Fruit fly (Drosophila melanogaster) whole organism, embryonic: Measurements from ENCODE around the gene CG31436.

ENCODE experiments used
- Aef1 ChIP-seq: fragments of 200-800 bp; sonication (Bioruptor generic); IDR thresholded peaks from 3 replicates; pipeline ENCODE4 v1.3.6; 2022; ENCODE audit warnings: missing biosample characterization, missing genetic modification characterization
- Blimp-1 ChIP-seq: fragments of 200-800 bp; sonication (Bioruptor generic); optimal IDR thresholded peaks from 3 replicates; lab custom pipeline; 2018; ENCODE audit warnings: missing biosample characterization, missing genetic modification characterization, mild to moderate bottlenecking, moderate library complexity, missing genetic modification reagents
- CG10431 ChIP-seq: fragments of 200-800 bp; sonication (Bioruptor generic); optimal IDR thresholded peaks from 3 replicates; lab custom pipeline; 2018; ENCODE audit warnings: missing biosample characterization, mild to moderate bottlenecking, missing genetic modification characterization
- CG10543 ChIP-seq: fragments of 200-800 bp; sonication (Bioruptor generic); optimal IDR thresholded peaks from 3 replicates; lab custom pipeline; 2017; ENCODE audit warnings: missing biosample characterization, mild to moderate bottlenecking, missing genetic modification characterization, moderate library complexity
- CG12769 ChIP-seq: fragments of 200-800 bp; sonication (Bioruptor generic); optimal IDR thresholded peaks from 2 replicates; lab custom pipeline; 2019; ENCODE audit warnings: missing biosample characterization, mild to moderate bottlenecking, missing genetic modification characterization, moderate library complexity
- CG13296 ChIP-seq: fragments of 200-800 bp; sonication (Bioruptor generic); optimal IDR thresholded peaks from 3 replicates; lab custom pipeline; 2018; ENCODE audit warnings: missing biosample characterization, mild to moderate bottlenecking, missing genetic modification characterization
- CG13894 ChIP-seq: fragments of 200-800 bp; sonication (Bioruptor generic); optimal IDR thresholded peaks from 3 replicates; lab custom pipeline; 2018; ENCODE audit warnings: missing biosample characterization, mild to moderate bottlenecking, missing genetic modification characterization, moderate library complexity
- CG15601 ChIP-seq: fragments of 200-800 bp; sonication (Bioruptor generic); optimal IDR thresholded peaks from 3 replicates; lab custom pipeline; 2019; ENCODE audit warnings: missing biosample characterization, mild to moderate bottlenecking, missing genetic modification characterization, moderate library complexity
- CG17385 ChIP-seq: fragments of 200-800 bp; sonication (Bioruptor generic); optimal IDR thresholded peaks from 3 replicates; lab custom pipeline; 2018; ENCODE audit warnings: missing biosample characterization, mild to moderate bottlenecking, missing genetic modification characterization
- CG17802 ChIP-seq: fragments of 200-800 bp; sonication (Bioruptor generic); optimal IDR thresholded peaks from 2 replicates; lab custom pipeline; 2018; ENCODE audit warnings: missing biosample characterization, mild to moderate bottlenecking, missing genetic modification characterization, moderate library complexity
- CG18476 ChIP-seq: fragments of 200-800 bp; sonication (Bioruptor generic); optimal IDR thresholded peaks from 2 replicates; lab custom pipeline; 2016; ENCODE audit warnings: missing biosample characterization, mild to moderate bottlenecking, missing genetic modification characterization
- CG18619 ChIP-seq: fragments of 200-800 bp; sonication (Bioruptor generic); optimal IDR thresholded peaks from 3 replicates; lab custom pipeline; 2017; ENCODE audit warnings: missing biosample characterization, mild to moderate bottlenecking, missing genetic modification characterization
- CG18764 ChIP-seq: fragments of 200-800 bp; sonication (Bioruptor generic); optimal IDR thresholded peaks from 3 replicates; lab custom pipeline; 2016; ENCODE audit warnings: missing biosample characterization, missing genetic modification characterization
- CG30431 ChIP-seq: fragments of 200-800 bp; sonication (Bioruptor generic); optimal IDR thresholded peaks from 2 replicates; lab custom pipeline; 2017; ENCODE audit warnings: missing biosample characterization, missing genetic modification characterization
- CG3281 ChIP-seq: fragments of 200-800 bp; sonication (Bioruptor generic); optimal IDR thresholded peaks from 3 replicates; lab custom pipeline; 2017; ENCODE audit warnings: missing biosample characterization, mild to moderate bottlenecking, missing genetic modification characterization
- CG3995 ChIP-seq: fragments of 200-800 bp; sonication (Bioruptor generic); optimal IDR thresholded peaks from 3 replicates; lab custom pipeline; 2016; ENCODE audit warnings: missing biosample characterization, missing genetic modification characterization
- CG4328 ChIP-seq: fragments of 200-800 bp; sonication (Bioruptor generic); optimal IDR thresholded peaks from 3 replicates; lab custom pipeline; 2017; ENCODE audit warnings: missing biosample characterization, missing genetic modification reagents, missing genetic modification characterization
- CG5245 ChIP-seq: fragments of 200-800 bp; sonication (Bioruptor generic); optimal IDR thresholded peaks from 3 replicates; lab custom pipeline; 2016; ENCODE audit warnings: missing biosample characterization, missing genetic modification characterization
- CG6765 ChIP-seq: fragments of 200-800 bp; sonication (Bioruptor generic); optimal IDR thresholded peaks from 3 replicates; lab custom pipeline; 2017; ENCODE audit warnings: missing biosample characterization, mild to moderate bottlenecking, missing genetic modification characterization
- CG8290 ChIP-seq, 3 experiments: fragments of 200-800 bp; sonication (Bioruptor generic); optimal IDR thresholded peaks; 2 replicates each; lab custom pipeline; 2016 to 2019; ENCODE audit warnings: missing biosample characterization in 3 of 3, missing genetic modification characterization in 3 of 3, mild to moderate bottlenecking in 2 of 3, moderate library complexity in 1 of 3
- Deaf1 ChIP-seq: fragments of 200-800 bp; optimal IDR thresholded peaks from 3 replicates; lab custom pipeline; 2019; ENCODE audit warnings: missing biosample characterization, mild to moderate bottlenecking, missing genetic modification characterization, moderate library complexity
- E2f1 ChIP-seq: fragments of 200-800 bp; sonication (Bioruptor generic); IDR thresholded peaks from 2 replicates; pipeline ENCODE4 v1.3.6; 2022; ENCODE audit warnings: missing biosample characterization, missing genetic modification characterization
- Fer1 ChIP-seq: fragments of 200-800 bp; sonication (Bioruptor generic); optimal IDR thresholded peaks from 2 replicates; lab custom pipeline; 2017; ENCODE audit warnings: missing biosample characterization, mild to moderate bottlenecking, missing genetic modification characterization
- Fer3 ChIP-seq: fragments of 200-800 bp; sonication (Bioruptor generic); optimal IDR thresholded peaks from 2 replicates; lab custom pipeline; 2018; ENCODE audit warnings: missing biosample characterization, mild to moderate bottlenecking, missing genetic modification characterization, moderate library complexity
- Hsf ChIP-seq: fragments of 200-800 bp; sonication (Bioruptor generic); optimal IDR thresholded peaks from 3 replicates; lab custom pipeline; 2016; ENCODE audit warnings: missing biosample characterization, missing genetic modification characterization
- MESR4 ChIP-seq: fragments of 200-800 bp; sonication (Bioruptor generic); optimal IDR thresholded peaks from 2 replicates; lab custom pipeline; 2018; ENCODE audit warnings: missing biosample characterization, mild to moderate bottlenecking, missing genetic modification characterization, moderate library complexity
- Oaz ChIP-seq: fragments of 200-800 bp; sonication (Bioruptor generic); IDR thresholded peaks from 2 replicates; pipeline ENCODE4 v1.3.6; 2022; ENCODE audit warnings: missing biosample characterization, missing genetic modification characterization
- PHDP ChIP-seq: fragments of 200-800 bp; sonication (Bioruptor generic); optimal IDR thresholded peaks from 3 replicates; lab custom pipeline; 2018; ENCODE audit warnings: missing biosample characterization, mild to moderate bottlenecking, missing genetic modification characterization, moderate library complexity
- Poxn ChIP-seq: fragments of 200-800 bp; sonication (Bioruptor generic); IDR thresholded peaks from 2 replicates; pipeline ENCODE4 v1.3.6; 2022; ENCODE audit warnings: missing biosample characterization, missing genetic modification characterization
- Rfx ChIP-seq: fragments of 200-800 bp; sonication (Bioruptor generic); IDR thresholded peaks from 2 replicates; pipeline ENCODE4 v1.3.6; 2022; ENCODE audit warnings: missing biosample characterization, missing genetic modification characterization
- YL-1 ChIP-seq: fragments of 200-800 bp; sonication (Bioruptor generic); optimal IDR thresholded peaks from 3 replicates; lab custom pipeline; 2017; ENCODE audit warnings: missing biosample characterization, mild to moderate bottlenecking, missing genetic modification characterization
- ci ChIP-seq: fragments of 200-800 bp; sonication (Bioruptor generic); IDR thresholded peaks from 3 replicates; pipeline ENCODE4 v1.3.6; 2022; ENCODE audit warnings: missing biosample characterization, missing genetic modification characterization
- cwo ChIP-seq: fragments of 200-800 bp; sonication (Bioruptor generic); optimal IDR thresholded peaks from 3 replicates; lab custom pipeline; 2017; ENCODE audit warnings: missing biosample characterization, missing genetic modification characterization, mild to moderate bottlenecking, moderate library complexity, missing genetic modification reagents
- eve ChIP-seq, 2 experiments: fragments of >200 bp; optimal IDR thresholded peaks; 2 replicates each; lab custom pipeline; 2017; ENCODE audit warnings: missing biosample characterization in 2 of 2, missing genetic modification characterization in 2 of 2
- exex ChIP-seq: fragments of 200-800 bp; sonication (Bioruptor generic); optimal IDR thresholded peaks from 4 replicates; lab custom pipeline; 2018; ENCODE audit warnings: missing biosample characterization, mild to moderate bottlenecking, missing genetic modification characterization, moderate library complexity
- grau ChIP-seq: fragments of 200-800 bp; optimal IDR thresholded peaks from 3 replicates; lab custom pipeline; 2019; ENCODE audit warnings: missing biosample characterization, mild to moderate bottlenecking, missing genetic modification characterization, moderate library complexity
- inv ChIP-seq: fragments of 200-800 bp; sonication (Bioruptor generic); IDR thresholded peaks from 2 replicates; pipeline ENCODE4 v1.3.6; 2022; ENCODE audit warnings: missing biosample characterization, missing genetic modification characterization; ENCODE audit not compliant: partially characterized antibody
- lola ChIP-seq, 3 experiments: fragments of >200 bp in 2 of 3; fragments of 200-800 bp in 1 of 3; sonication (Bioruptor generic) in 1 of 3; optimal IDR thresholded peaks; 2 replicates each; lab custom pipeline; 2017 to 2019; ENCODE audit warnings: missing biosample characterization in 3 of 3, missing genetic modification characterization in 3 of 3, mild to moderate bottlenecking in 1 of 3, moderate library complexity in 1 of 3
- prd ChIP-seq, 3 experiments: fragments of >200 bp in 2 of 3; fragments of 200-800 bp in 1 of 3; sonication (Bioruptor generic) in 1 of 3; optimal IDR thresholded peaks in 2 of 3; IDR thresholded peaks in 1 of 3; 2 replicates in 2 of 3; 3 replicates in 1 of 3; pipeline versions ENCODE4 v1.3.6 to Lab custom; 2017 to 2022; ENCODE audit warnings: missing biosample characterization in 1 of 3, missing genetic modification characterization in 1 of 3
- run ChIP-seq: fragments of 200-800 bp; sonication (Bioruptor generic); optimal IDR thresholded peaks from 3 replicates; lab custom pipeline; 2018; ENCODE audit warnings: missing biosample characterization, mild to moderate bottlenecking, missing genetic modification characterization
- salm ChIP-seq: fragments of 200-800 bp; sonication (Bioruptor generic); optimal IDR thresholded peaks from 2 replicates; lab custom pipeline; 2018; ENCODE audit warnings: missing biosample characterization, mild to moderate bottlenecking, missing genetic modification characterization
- sd ChIP-seq: fragments of 200-800 bp; sonication (Bioruptor generic); optimal IDR thresholded peaks from 3 replicates; lab custom pipeline; 2018; ENCODE audit warnings: missing biosample characterization, mild to moderate bottlenecking, missing genetic modification characterization, moderate library complexity
- sens ChIP-seq: fragments of 200-800 bp; sonication (Bioruptor generic); peaks from one replicate; lab custom pipeline; 2016; ENCODE audit warnings: missing biosample characterization, missing genetic modification characterization
- sug ChIP-seq: fragments of 200-800 bp; optimal IDR thresholded peaks from 2 replicates; lab custom pipeline; 2019; ENCODE audit warnings: missing biosample characterization, mild to moderate bottlenecking, missing genetic modification characterization, moderate library complexity
- unc-4 ChIP-seq: fragments of 200-800 bp; sonication (Bioruptor generic); IDR thresholded peaks from 2 replicates; pipeline ENCODE4 v1.3.6; 2022; ENCODE audit warnings: missing biosample characterization, missing genetic modification characterization; ENCODE audit not compliant: partially characterized antibody
- unpg ChIP-seq: fragments of 200-800 bp; sonication (Bioruptor generic); optimal IDR thresholded peaks from 3 replicates; lab custom pipeline; 2018; ENCODE audit warnings: missing biosample characterization, mild to moderate bottlenecking, missing genetic modification characterization, moderate library complexity
- zen ChIP-seq: fragments of 200-800 bp; sonication (Bioruptor generic); optimal IDR thresholded peaks from 3 replicates; lab custom pipeline; 2018; ENCODE audit warnings: missing biosample characterization, mild to moderate bottlenecking, missing genetic modification characterization, moderate library complexity

CG31436 gene

DNA sequence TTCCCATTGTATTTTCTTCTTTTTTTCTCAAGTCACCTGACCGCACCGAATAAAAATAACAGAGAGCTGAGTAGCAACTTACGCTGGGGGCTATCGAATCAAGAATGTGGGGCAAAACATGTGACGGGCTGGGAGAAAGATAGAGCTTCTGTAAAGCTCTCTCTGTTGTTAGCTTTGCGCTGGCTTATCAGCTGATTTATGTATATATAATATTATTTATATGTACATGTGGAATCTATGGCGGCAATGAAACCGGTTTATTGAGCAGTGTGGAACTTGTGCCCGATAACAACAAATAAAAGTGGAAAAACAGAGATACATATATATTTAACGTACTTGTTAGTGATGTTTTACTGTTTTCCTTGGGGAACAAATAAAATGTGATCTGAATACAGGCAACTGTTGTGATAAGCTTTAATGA, 11.1 kb upstream of the CG31436 start, which contains the start of gene CG31098 (continued):
- TF ChIP-seq MESR4 (GFP tag; lab: Kevin White, UChicago) (peak; percentile 5), CG12769 (tag; lab: Kevin White, UChicago) (peak; percentile 39), CG18476 (no peak), sd (peak; percentile 95), Oaz (GFP tag; lab: Robert Waterston, UW) (no peak), Blimp-1 (GFP tag; lab: Kevin White, UChicago) (no peak), eve (GFP tag; optimal IDR thresholded peaks at IDR 0.05; lab: Kevin White, UChicago) (peak in 1 of 2 experiments; percentile 18), unc-4 (GFP tag; lab: Robert Waterston, UW) (peak; percentile 43; the same call in 1 of the 2 replicates), YL-1 (GFP tag; lab: Kevin White, UChicago) (peak; percentile 0), sug (tag; lab: Kevin White, UChicago) (peak; percentile 90), cwo (GFP tag; lab: Kevin White, UChicago) (peak; percentile 62), CG18619 (GFP tag; lab: Kevin White, UChicago) (no peak), CG17802 (tag; lab: Kevin White, UChicago) (no peak), CG13296 (GFP tag; lab: Kevin White, UChicago) (peak; percentile 70), salm (peak; percentile 48), Hsf (GFP tag; lab: Kevin White, UChicago) (no peak), grau (peak; percentile 84), CG4328 (no peak), CG8290 (GFP tag; optimal IDR thresholded peaks at IDR 0.05; lab: Kevin White, UChicago) (no peak), CG8290 (tag; optimal IDR thresholded peaks at IDR 0.05; lab: Kevin White, UChicago) (peak in 1 of 2 experiments; percentile 11), CG3995 (GFP tag; lab: Kevin White, UChicago) (peak; percentile 72), CG17385 (GFP tag; lab: Kevin White, UChicago) (peak; percentile 47), sens (GFP tag; lab: Kevin White, UChicago) (peak; percentile 20), CG3281 (GFP tag; lab: Kevin White, UChicago) (peak; percentile 53), Rfx (GFP tag; lab: Robert Waterston, UW) (peak; percentile 7; the same call in 1 of the 2 replicates), CG13894 (tag; lab: Kevin White, UChicago) (peak; percentile 51), unpg (peak; percentile 51), CG6765 (GFP tag; lab: Kevin White, UChicago) (peak; percentile 52)

DNA sequence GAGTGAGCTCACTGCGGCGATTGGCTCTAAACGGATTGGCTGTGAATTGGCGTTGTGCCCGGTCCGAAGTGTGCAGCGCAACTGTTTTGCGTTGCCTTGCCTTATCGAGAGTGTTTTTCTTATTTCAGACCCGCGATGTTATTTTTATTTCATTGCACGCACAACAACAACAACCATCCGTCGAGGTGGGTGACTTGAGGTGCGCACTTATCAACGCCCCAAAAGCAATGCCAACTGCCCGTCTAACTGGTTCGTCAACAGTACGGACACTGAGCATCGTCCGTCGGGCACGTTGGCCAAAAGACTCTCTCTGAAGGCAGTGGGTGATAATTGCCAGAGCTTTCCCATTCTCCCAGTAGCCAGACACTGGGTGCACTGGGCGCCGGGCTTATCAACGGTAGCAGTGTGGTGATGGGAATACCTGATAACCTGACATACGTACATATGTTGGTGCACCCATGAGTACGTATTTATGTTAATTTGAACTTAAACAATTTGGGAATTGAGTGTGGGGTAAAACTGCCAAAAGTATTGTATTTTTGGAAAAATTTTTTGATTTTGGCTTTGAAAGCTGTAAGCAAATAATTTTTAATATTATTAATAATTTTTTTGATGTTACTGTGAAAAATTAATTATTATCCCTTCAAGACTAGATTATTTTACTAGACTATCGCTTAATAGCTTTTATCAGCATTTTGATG, 8.5 kb upstream of the CG31436 start, which contains the start of gene CG31102:
TSS of gene CG31102 (minus strand) at position 275 of the 701 bp plus-strand sequence.
- 0 out of 3 replicates have a peak, but pooled peaks have one; percentile 39 for TF ChIP-seq ci (GFP tag; lab: Robert Waterston, UW)
- TF ChIP-seq CG30431, result no peak
- TF ChIP-seq lola (GFP tag; optimal IDR thresholded peaks at IDR 0.05; lab: Kevin White, UChicago), result no peak
- peak; percentile 78 for TF ChIP-seq exex
- no peak for TF ChIP-seq inv (GFP tag; lab: Robert Waterston, UW)
- TF ChIP-seq Deaf1 (tag; lab: Kevin White, UChicago), result no peak
- no peak for TF ChIP-seq CG15601
- TF ChIP-seq Poxn (GFP tag; lab: Robert Waterston, UW), result no peak
- TF ChIP-seq Fer1 (GFP tag; lab: Kevin White, UChicago), result no peak
- no peak for TF ChIP-seq E2f1 (GFP tag; lab: Robert Waterston, UW)
- TF ChIP-seq CG5245 (GFP tag; lab: Kevin White, UChicago), result no peak
- no peak for TF ChIP-seq zen
- peak; percentile 32 for TF ChIP-seq CG10543 (GFP tag; lab: Kevin White, UChicago)
- TF ChIP-seq unc-4 (GFP tag; lab: Robert Waterston, UW), result no peak
- TF ChIP-seq CG18764, result no peak
- TF ChIP-seq PHDP, result no peak
- TF ChIP-seq Aef1 (GFP tag; lab: Robert Waterston, UW), result no peak
- no peak for TF ChIP-seq CG10431 (GFP tag; lab: Kevin White, UChicago)
- TF ChIP-seq Fer3 (tag; lab: Kevin White, UChicago), result no peak
- no peak for TF ChIP-seq run (tag; lab: Kevin White, UChicago)
- TF ChIP-seq prd (optimal IDR thresholded peaks at IDR 0.05; lab: Kevin White, UChicago), result no peak
- no peak for TF ChIP-seq prd (GFP tag; IDR thresholded peaks at IDR 0.05; lab: Robert Waterston, UW)
